Worm (Caenorhabditis elegans): ENCODE results near the gene F46C5.2.

- TF ChIP-seq egl-27 (tag; optimal IDR thresholded peaks at IDR 0.05) (no peak), nhr-11 (tag; optimal IDR thresholded peaks at IDR 0.05) (no peak), ZK546.5 (tag; optimal IDR thresholded peaks at IDR 0.05) (no peak), aly-2 (tag; optimal IDR thresholded peaks at IDR 0.05) (no peak), lin-13 (GFP tag; optimal IDR thresholded peaks at IDR 0.05) (no peak), elt-3 (tag; optimal IDR thresholded peaks at IDR 0.05) (no peak), F13H6.1 (tag; optimal IDR thresholded peaks at IDR 0.05) (no peak), nhr-77 (tag; optimal IDR thresholded peaks at IDR 0.05) (no peak), snpc-4 (tag; optimal IDR thresholded peaks at IDR 0.05) (no peak), ceh-16 (tag; optimal IDR thresholded peaks at IDR 0.05) (no peak), zag-1 (tag; optimal IDR thresholded peaks at IDR 0.05) (no peak)
Observed at ce11 chrII:8817225-8817624, 11.9 kb downstream of the F46C5.2 start.

Data from whole organism, L2 larva.